Fruit fly (Drosophila melanogaster) whole organism, embryonic: ENCODE data around the gene Pisd.

Experiments used
- Abd-B ChIP-seq: fragments of 200-800 bp; sonication (Bioruptor generic); optimal IDR thresholded peaks from 2 replicates; lab custom pipeline; 2018; ENCODE audit warnings: missing biosample characterization, mild to moderate bottlenecking, missing genetic modification characterization, moderate library complexity
- Asciz ChIP-seq: fragments of 200-800 bp; sonication (Bioruptor generic); optimal IDR thresholded peaks from 2 replicates; lab custom pipeline; 2017; ENCODE audit warnings: missing biosample characterization, mild to moderate bottlenecking, missing genetic modification characterization, missing genetic modification reagents
- Blimp-1 ChIP-seq: fragments of 200-800 bp; sonication (Bioruptor generic); optimal IDR thresholded peaks from 3 replicates; lab custom pipeline; 2018; ENCODE audit warnings: missing biosample characterization, missing genetic modification characterization, mild to moderate bottlenecking, moderate library complexity, missing genetic modification reagents
- CG11504 ChIP-seq: fragments of 200-800 bp; sonication (Bioruptor generic); optimal IDR thresholded peaks from 3 replicates; lab custom pipeline; 2019; ENCODE audit warnings: missing biosample characterization, mild to moderate bottlenecking, missing genetic modification characterization, moderate library complexity
- CG11560 ChIP-seq: fragments of 200-800 bp; sonication (Bioruptor generic); IDR thresholded peaks from 3 replicates; pipeline ENCODE4 v1.3.6; 2022; ENCODE audit warnings: missing biosample characterization, missing genetic modification characterization
- CG11696 ChIP-seq: fragments of 200-800 bp; sonication (Bioruptor generic); IDR thresholded peaks from 2 replicates; pipeline ENCODE4 v1.3.6; 2022; ENCODE audit warnings: missing biosample characterization, missing genetic modification characterization
- CG13894 ChIP-seq: fragments of 200-800 bp; sonication (Bioruptor generic); optimal IDR thresholded peaks from 3 replicates; lab custom pipeline; 2018; ENCODE audit warnings: missing biosample characterization, mild to moderate bottlenecking, missing genetic modification characterization, moderate library complexity
- CG15696 ChIP-seq: fragments of 200-800 bp; sonication (Bioruptor generic); optimal IDR thresholded peaks from 2 replicates; lab custom pipeline; 2019; ENCODE audit warnings: missing biosample characterization, mild to moderate bottlenecking, missing genetic modification characterization, moderate library complexity
- CG31388 ChIP-seq: fragments of 200-800 bp; sonication (Bioruptor generic); optimal IDR thresholded peaks from 2 replicates; lab custom pipeline; 2016; ENCODE audit warnings: missing biosample characterization, missing genetic modification characterization
- CG31441 ChIP-seq: fragments of 200-800 bp; sonication (Bioruptor generic); IDR thresholded peaks from 2 replicates; pipeline ENCODE4 v1.3.6; 2022; ENCODE audit warnings: missing biosample characterization, missing genetic modification characterization
- CG3281 ChIP-seq: fragments of 200-800 bp; sonication (Bioruptor generic); optimal IDR thresholded peaks from 3 replicates; lab custom pipeline; 2017; ENCODE audit warnings: missing biosample characterization, mild to moderate bottlenecking, missing genetic modification characterization
- CG4404 ChIP-seq: fragments of 200-800 bp; sonication (Bioruptor generic); IDR thresholded peaks from 2 replicates; pipeline ENCODE4 v1.3.6; 2022; ENCODE audit warnings: missing biosample characterization, missing genetic modification characterization
- CG4617 ChIP-seq: fragments of 200-800 bp; sonication (Bioruptor generic); optimal IDR thresholded peaks from 3 replicates; lab custom pipeline; 2016; ENCODE audit warnings: missing biosample characterization, missing genetic modification characterization, borderline replicate concordance
- CG6254 ChIP-seq: fragments of 200-800 bp; sonication (Bioruptor generic); optimal IDR thresholded peaks from 3 replicates; lab custom pipeline; 2017; ENCODE audit warnings: mild to moderate bottlenecking, missing biosample characterization, missing genetic modification reagents, missing genetic modification characterization
- CG6654 ChIP-seq: fragments of 200-800 bp; sonication (Bioruptor generic); optimal IDR thresholded peaks from 2 replicates; lab custom pipeline; 2017; ENCODE audit warnings: missing biosample characterization, mild to moderate bottlenecking, missing genetic modification characterization
- CG7987 ChIP-seq: fragments of 200-800 bp; sonication (Bioruptor generic); optimal IDR thresholded peaks from 2 replicates; lab custom pipeline; 2018; ENCODE audit warnings: missing biosample characterization, mild to moderate bottlenecking, missing genetic modification characterization, moderate library complexity
- CG8924 ChIP-seq: fragments of 200-800 bp; optimal IDR thresholded peaks from 3 replicates; lab custom pipeline; 2019; ENCODE audit warnings: missing biosample characterization, mild to moderate bottlenecking, missing genetic modification characterization, moderate library complexity
- D19B ChIP-seq: fragments of 200-800 bp; sonication (Bioruptor generic); optimal IDR thresholded peaks from 2 replicates; lab custom pipeline; 2017; ENCODE audit warnings: missing biosample characterization, mild to moderate bottlenecking, missing genetic modification characterization
- Dek ChIP-seq: fragments of 200-800 bp; sonication (Bioruptor generic); optimal IDR thresholded peaks from 3 replicates; lab custom pipeline; 2019; ENCODE audit warnings: missing biosample characterization, mild to moderate bottlenecking, missing genetic modification characterization, moderate library complexity
- Dip2 ChIP-seq: fragments of 200-800 bp; sonication (Bioruptor generic); IDR thresholded peaks from 2 replicates; pipeline ENCODE4 v1.3.6; 2022; ENCODE audit warnings: missing biosample characterization, missing genetic modification characterization
- Ets65A ChIP-seq: fragments of 200-800 bp; sonication (Bioruptor generic); peaks from one replicate; lab custom pipeline; 2016; ENCODE audit warnings: missing biosample characterization, missing genetic modification characterization
- HHEX ChIP-seq: fragments of 200-800 bp; sonication (Bioruptor generic); optimal IDR thresholded peaks from 3 replicates; lab custom pipeline; 2017; ENCODE audit warnings: missing biosample characterization, mild to moderate bottlenecking, missing genetic modification characterization, missing genetic modification reagents
- HLHmδ ChIP-seq: fragments of 200-800 bp; sonication (Bioruptor generic); optimal IDR thresholded peaks from 2 replicates; lab custom pipeline; 2018; ENCODE audit warnings: missing biosample characterization, mild to moderate bottlenecking, missing genetic modification characterization, moderate library complexity
- Hr78 ChIP-seq, 2 experiments: fragments of 200-800 bp in 1 of 2; fragments of >200 bp in 1 of 2; sonication (Bioruptor generic) in 1 of 2; optimal IDR thresholded peaks; 2 replicates each; lab custom pipeline; 2017 to 2019; ENCODE audit warnings: missing biosample characterization in 2 of 2, missing genetic modification characterization in 2 of 2, mild to moderate bottlenecking in 1 of 2, moderate library complexity in 1 of 2
- Lim3 ChIP-seq: fragments of 200-800 bp; sonication (Bioruptor generic); IDR thresholded peaks from 2 replicates; pipeline ENCODE4 v1.3.6; 2022; ENCODE audit warnings: missing biosample characterization, missing genetic modification characterization
- MBD-R2 ChIP-seq: fragments of 200-800 bp; sonication (Bioruptor generic); IDR thresholded peaks from 2 replicates; pipeline ENCODE4 v1.3.6; 2022; ENCODE audit warnings: missing biosample characterization, missing genetic modification characterization
- MESR4 ChIP-seq: fragments of 200-800 bp; sonication (Bioruptor generic); optimal IDR thresholded peaks from 2 replicates; lab custom pipeline; 2018; ENCODE audit warnings: missing biosample characterization, mild to moderate bottlenecking, missing genetic modification characterization, moderate library complexity
- Med ChIP-seq: fragments of 200-800 bp; sonication (Bioruptor generic); peaks from one replicate; lab custom pipeline; 2016; ENCODE audit warnings: missing biosample characterization, missing genetic modification characterization, mild to moderate bottlenecking, inconsistent platforms, moderate library complexity
- Sox102F ChIP-seq: fragments of 200-800 bp; sonication (Bioruptor generic); optimal IDR thresholded peaks from 2 replicates; lab custom pipeline; 2018; ENCODE audit warnings: missing biosample characterization, mild to moderate bottlenecking, missing genetic modification characterization, moderate library complexity
- Sry-β ChIP-seq: fragments of 200-800 bp; sonication (Bioruptor generic); optimal IDR thresholded peaks from 2 replicates; lab custom pipeline; 2018; ENCODE audit warnings: missing biosample characterization, mild to moderate bottlenecking, missing genetic modification characterization, moderate library complexity
- Ssrp ChIP-seq: fragments of 200-800 bp; sonication (Bioruptor generic); optimal IDR thresholded peaks from 2 replicates; lab custom pipeline; 2018; ENCODE audit warnings: missing biosample characterization, mild to moderate bottlenecking, missing genetic modification characterization, moderate library complexity
- Trl ChIP-seq, 3 experiments: fragments of >200 bp in 2 of 3; fragments of 200-800 bp in 1 of 3; sonication (Bioruptor generic) in 1 of 3; optimal IDR thresholded peaks; 2 replicates in 1 of 3; 3 replicates in 2 of 3; lab custom pipeline; 2016 to 2017; ENCODE audit warnings: missing biosample characterization in 1 of 3, missing genetic modification characterization in 1 of 3
- bsh ChIP-seq, 2 experiments: fragments of 200-800 bp; sonication (Bioruptor generic); optimal IDR thresholded peaks; 2 replicates each; lab custom pipeline; 2017 to 2018; ENCODE audit warnings: mild to moderate bottlenecking in 2 of 2, missing biosample characterization in 2 of 2, missing genetic modification characterization in 2 of 2, moderate library complexity in 1 of 2
- cato ChIP-seq: fragments of 200-800 bp; sonication (Bioruptor generic); optimal IDR thresholded peaks from 2 replicates; lab custom pipeline; 2016; ENCODE audit warnings: missing biosample characterization, missing genetic modification characterization, borderline replicate concordance
- corto ChIP-seq: fragments of 200-800 bp; sonication (Bioruptor generic); optimal IDR thresholded peaks from 2 replicates; lab custom pipeline; 2016; ENCODE audit warnings: missing biosample characterization, mild to moderate bottlenecking, missing genetic modification characterization, moderate library complexity
- cwo ChIP-seq: fragments of 200-800 bp; sonication (Bioruptor generic); optimal IDR thresholded peaks from 3 replicates; lab custom pipeline; 2017; ENCODE audit warnings: missing biosample characterization, missing genetic modification characterization, mild to moderate bottlenecking, moderate library complexity, missing genetic modification reagents
- dpn ChIP-seq, 2 experiments: fragments of 200-800 bp; sonication (Bioruptor generic); optimal IDR thresholded peaks; 3 replicates each; lab custom pipeline; 2016; ENCODE audit warnings: missing biosample characterization in 2 of 2, missing genetic modification characterization in 2 of 2
- exex ChIP-seq: fragments of 200-800 bp; sonication (Bioruptor generic); optimal IDR thresholded peaks from 4 replicates; lab custom pipeline; 2018; ENCODE audit warnings: missing biosample characterization, mild to moderate bottlenecking, missing genetic modification characterization, moderate library complexity
- grau ChIP-seq: fragments of 200-800 bp; optimal IDR thresholded peaks from 3 replicates; lab custom pipeline; 2019; ENCODE audit warnings: missing biosample characterization, mild to moderate bottlenecking, missing genetic modification characterization, moderate library complexity
- jing ChIP-seq: fragments of 200-800 bp; sonication (Bioruptor generic); optimal IDR thresholded peaks from 2 replicates; lab custom pipeline; 2018; ENCODE audit warnings: missing biosample characterization, mild to moderate bottlenecking, missing genetic modification characterization
- jumu ChIP-seq: fragments of 200-800 bp; sonication (Bioruptor generic); optimal IDR thresholded peaks from 3 replicates; lab custom pipeline; 2016; ENCODE audit warnings: missing biosample characterization, missing genetic modification characterization
- lab ChIP-seq: fragments of 200-800 bp; sonication (Bioruptor generic); optimal IDR thresholded peaks from 3 replicates; lab custom pipeline; 2017; ENCODE audit warnings: missing biosample characterization, missing genetic modification characterization, mild to moderate bottlenecking, moderate library complexity, missing genetic modification reagents
- nom ChIP-seq: fragments of 200-800 bp; sonication (Bioruptor generic); optimal IDR thresholded peaks from 2 replicates; lab custom pipeline; 2017; ENCODE audit warnings: missing biosample characterization, missing genetic modification characterization, mild to moderate bottlenecking, moderate library complexity, missing genetic modification reagents
- odd ChIP-seq: fragments of 200-800 bp; sonication (Bioruptor generic); optimal IDR thresholded peaks from 2 replicates; lab custom pipeline; 2017; ENCODE audit warnings: missing biosample characterization, mild to moderate bottlenecking, missing genetic modification characterization
- onecut ChIP-seq: fragments of 200-800 bp; sonication (Bioruptor generic); IDR thresholded peaks from 2 replicates; pipeline ENCODE4 v1.3.6; 2022; ENCODE audit warnings: missing biosample characterization, missing genetic modification characterization
- org-1 ChIP-seq: fragments of 200-800 bp; sonication (Bioruptor generic); optimal IDR thresholded peaks from 2 replicates; lab custom pipeline; 2017; ENCODE audit warnings: missing biosample characterization, missing genetic modification characterization
- shn ChIP-seq: fragments of 200-800 bp; sonication (Bioruptor generic); optimal IDR thresholded peaks from 3 replicates; lab custom pipeline; 2016; ENCODE audit warnings: missing biosample characterization, missing genetic modification characterization

The Pisd gene

dm6 chr3R:24007775-24008506 is 42.6 kb upstream of the Pisd start (continued):
- TF ChIP-seq Ets65A (GFP tag; lab: Kevin White, UChicago) (peak; percentile 71), Lim3 (no peak), corto (GFP tag; lab: Kevin White, UChicago) (no peak), HHEX (GFP tag; lab: Kevin White, UChicago) (peak; percentile 8), odd (no peak), CG31388 (GFP tag; lab: Kevin White, UChicago) (no peak), lab (GFP tag; lab: Kevin White, UChicago) (peak; percentile 29), Sox102F (GFP tag; lab: Kevin White, UChicago) (peak; percentile 19), CG31441 (0 out of 2 replicates have a peak, but pooled peaks have one; percentile 27), onecut (GFP tag; lab: Robert Waterston, UW) (no peak), cwo (GFP tag; lab: Kevin White, UChicago) (peak; percentile 70), CG13894 (tag; lab: Kevin White, UChicago) (peak; percentile 46), CG11560 (no peak), CG11696 (GFP tag; lab: Robert Waterston, UW) (no peak), Blimp-1 (peak; percentile 1), CG6254 (peak; percentile 8), shn (GFP tag; lab: Kevin White, UChicago) (no peak), grau (tag; lab: Kevin White, UChicago) (peak; percentile 17), CG11504 (tag; lab: Kevin White, UChicago) (peak; percentile 52), jumu (GFP tag; lab: Kevin White, UChicago) (no peak), cato (no peak), jing (no peak), Sry-β (GFP tag; lab: Kevin White, UChicago) (no peak), dpn (GFP tag; optimal IDR thresholded peaks at IDR 0.05; lab: Kevin White, UChicago) (peak in 1 of 2 experiments; percentile 13), nom (no peak), CG4617 (GFP tag; lab: Kevin White, UChicago) (no peak), CG6654 (GFP tag; lab: Kevin White, UChicago) (no peak), CG15696 (no peak), MBD-R2 (peak; percentile 15; the same call in 1 of the 2 replicates), D19B (peak; percentile 94), Abd-B (GFP tag; lab: Kevin White, UChicago) (no peak), Asciz (GFP tag; lab: Kevin White, UChicago) (peak; percentile 32), HLHmδ (GFP tag; lab: Kevin White, UChicago) (no peak), org-1 (peak; percentile 47), Dek (tag; lab: Kevin White, UChicago) (peak; percentile 31), Dip2 (GFP tag; lab: Robert Waterston, UW) (no peak), Med (peak; percentile 49), bsh (GFP tag; optimal IDR thresholded peaks at IDR 0.05; lab: Kevin White, UChicago) (peak in 1 of 2 experiments; percentile 1), Trl (optimal IDR thresholded peaks at IDR 0.05; lab: Kevin White, UChicago) (no peak), Trl (GFP tag; optimal IDR thresholded peaks at IDR 0.05; lab: Kevin White, UChicago) (peak; percentile 17), CG7987 (GFP tag; lab: Kevin White, UChicago) (no peak), CG8924 (peak; percentile 33), CG4404 (GFP tag; lab: Robert Waterston, UW) (no peak), Hr78 (GFP tag; optimal IDR thresholded peaks at IDR 0.05; lab: Kevin White, UChicago) (no peak), exex (peak; percentile 5), Ssrp (tag; lab: Kevin White, UChicago) (peak; percentile 13), CG3281 (GFP tag; lab: Kevin White, UChicago) (peak; percentile 1), MESR4 (GFP tag; lab: Kevin White, UChicago) (no peak)
